Fruit fly (Drosophila melanogaster) whole organism, embryonic: ENCODE measurements around the gene isoQC.

Experiments used
- Asciz ChIP-seq: fragments of 200-800 bp; sonication (Bioruptor generic); optimal IDR thresholded peaks from 2 replicates; lab custom pipeline; 2017; ENCODE audit warnings: missing biosample characterization, mild to moderate bottlenecking, missing genetic modification characterization, missing genetic modification reagents
- B-H1 ChIP-seq: fragments of 200-800 bp; sonication (Bioruptor generic); IDR thresholded peaks from 3 replicates; pipeline ENCODE4 v1.3.6; 2022; ENCODE audit warnings: missing biosample characterization, missing genetic modification characterization
- C15 ChIP-seq: fragments of 200-800 bp; sonication (Bioruptor generic); IDR thresholded peaks from 3 replicates; pipeline ENCODE4 v1.3.6; 2022; ENCODE audit warnings: missing biosample characterization, missing genetic modification characterization
- CG10959 ChIP-seq: fragments of 200-800 bp; sonication (Bioruptor generic); IDR thresholded peaks from 2 replicates; pipeline ENCODE4 v1.3.6; 2022; ENCODE audit warnings: missing biosample characterization, missing genetic modification characterization
- CG11085 ChIP-seq: fragments of 200-800 bp; sonication (Bioruptor generic); IDR thresholded peaks from 2 replicates; pipeline ENCODE4 v1.3.6; 2022; ENCODE audit warnings: missing biosample characterization, missing genetic modification characterization
- CG17328 ChIP-seq: fragments of 200-800 bp; sonication (Bioruptor generic); IDR thresholded peaks from 2 replicates; pipeline ENCODE4 v1.3.6; 2022; ENCODE audit warnings: missing biosample characterization, missing genetic modification characterization
- CG17829 ChIP-seq: fragments of 200-800 bp; optimal IDR thresholded peaks from 2 replicates; lab custom pipeline; 2019; ENCODE audit warnings: missing biosample characterization, mild to moderate bottlenecking, missing genetic modification characterization, moderate library complexity
- CG2129 ChIP-seq: fragments of 200-800 bp; sonication (Bioruptor generic); IDR thresholded peaks from 2 replicates; pipeline ENCODE4 v1.3.6; 2022; ENCODE audit warnings: missing biosample characterization, missing genetic modification characterization; ENCODE audit not compliant: partially characterized antibody
- CG31224 ChIP-seq: fragments of 200-800 bp; sonication (Bioruptor generic); IDR thresholded peaks from 2 replicates; pipeline ENCODE4 v1.3.6; 2022; ENCODE audit warnings: missing biosample characterization, missing genetic modification characterization
- CG4282 ChIP-seq: fragments of 200-800 bp; sonication (Bioruptor generic); optimal IDR thresholded peaks from 2 replicates; lab custom pipeline; 2016; ENCODE audit warnings: missing biosample characterization, missing genetic modification characterization
- CG6813 ChIP-seq: fragments of 200-800 bp; sonication (Bioruptor generic); optimal IDR thresholded peaks from 2 replicates; lab custom pipeline; 2017; ENCODE audit warnings: missing biosample characterization, missing genetic modification characterization, mild to moderate bottlenecking, moderate library complexity, missing genetic modification reagents
- CG7786 ChIP-seq: fragments of 200-800 bp; sonication (Bioruptor generic); optimal IDR thresholded peaks from 2 replicates; lab custom pipeline; 2016; ENCODE audit warnings: missing biosample characterization, missing genetic modification characterization
- CG9727 ChIP-seq: fragments of 200-800 bp; sonication (Bioruptor generic); optimal IDR thresholded peaks from 3 replicates; lab custom pipeline; 2017; ENCODE audit warnings: missing biosample characterization, mild to moderate bottlenecking, missing genetic modification characterization
- CG9932 ChIP-seq: fragments of 200-800 bp; sonication (Bioruptor generic); IDR thresholded peaks from 2 replicates; pipeline ENCODE4 v1.3.6; 2022; ENCODE audit warnings: missing biosample characterization, missing genetic modification characterization
- D19B ChIP-seq: fragments of 200-800 bp; sonication (Bioruptor generic); optimal IDR thresholded peaks from 2 replicates; lab custom pipeline; 2017; ENCODE audit warnings: missing biosample characterization, mild to moderate bottlenecking, missing genetic modification characterization
- GATAe ChIP-seq: fragments of 200-800 bp; sonication (Bioruptor generic); conservative IDR thresholded peaks from 2 replicates; pipeline ENCODE4 v1.3.6; 2022; ENCODE audit warnings: missing biosample characterization, missing genetic modification characterization
- HLH3B ChIP-seq: fragments of 200-800 bp; sonication (Bioruptor generic); IDR thresholded peaks from 2 replicates; pipeline ENCODE4 v1.3.6; 2022; ENCODE audit warnings: missing biosample characterization, missing genetic modification characterization
- HLH4C ChIP-seq: fragments of 200-800 bp; sonication (Bioruptor generic); IDR thresholded peaks from 3 replicates; pipeline ENCODE4 v1.3.6; 2022; ENCODE audit warnings: missing biosample characterization, missing genetic modification characterization; ENCODE audit not compliant: partially characterized antibody
- Hey ChIP-seq: fragments of 200-800 bp; sonication (Bioruptor generic); optimal IDR thresholded peaks from 3 replicates; lab custom pipeline; 2018; ENCODE audit warnings: missing biosample characterization, mild to moderate bottlenecking, missing genetic modification characterization
- Neu2 ChIP-seq: fragments of 200-800 bp; sonication (Bioruptor generic); optimal IDR thresholded peaks from 3 replicates; lab custom pipeline; 2016; ENCODE audit warnings: missing biosample characterization, missing genetic modification characterization, borderline replicate concordance
- NfI ChIP-seq: fragments of 200-800 bp; sonication (Bioruptor generic); optimal IDR thresholded peaks from 3 replicates; lab custom pipeline; 2018; ENCODE audit warnings: missing biosample characterization, mild to moderate bottlenecking, missing genetic modification characterization, moderate library complexity
- Opbp ChIP-seq: fragments of 200-800 bp; sonication (Bioruptor generic); IDR thresholded peaks from 3 replicates; pipeline ENCODE4 v1.3.6; 2022; ENCODE audit warnings: missing biosample characterization, missing genetic modification characterization; ENCODE audit not compliant: partially characterized antibody
- Side ChIP-seq: fragments of 200-800 bp; sonication (Bioruptor generic); optimal IDR thresholded peaks from 2 replicates; lab custom pipeline; 2016; ENCODE audit warnings: missing biosample characterization, missing genetic modification characterization
- Xrp1 ChIP-seq: fragments of 200-800 bp; sonication (Bioruptor generic); IDR thresholded peaks from 2 replicates; pipeline ENCODE4 v1.3.6; 2022; ENCODE audit warnings: missing biosample characterization, missing genetic modification characterization
- abd-A ChIP-seq: fragments of 200-800 bp; sonication (Bioruptor generic); optimal IDR thresholded peaks from 3 replicates; lab custom pipeline; 2019; ENCODE audit warnings: missing biosample characterization, mild to moderate bottlenecking, missing genetic modification characterization, moderate library complexity
- ase ChIP-seq: fragments of 200-800 bp; sonication (Bioruptor generic); IDR thresholded peaks from 3 replicates; pipeline ENCODE4 v1.3.6; 2022; ENCODE audit warnings: missing biosample characterization, missing genetic modification characterization
- ato ChIP-seq: fragments of 200-800 bp; sonication (Bioruptor generic); IDR thresholded peaks from 2 replicates; pipeline ENCODE4 v1.3.6; 2022; ENCODE audit warnings: missing biosample characterization, missing genetic modification characterization; ENCODE audit not compliant: partially characterized antibody
- bab2 ChIP-seq: fragments of 200-800 bp; sonication (Bioruptor generic); optimal IDR thresholded peaks from 2 replicates; lab custom pipeline; 2016; ENCODE audit warnings: missing biosample characterization, missing genetic modification characterization
- bcd ChIP-seq: fragments of 200-800 bp; sonication (Bioruptor generic); optimal IDR thresholded peaks from 2 replicates; lab custom pipeline; 2017; ENCODE audit warnings: missing biosample characterization, mild to moderate bottlenecking, missing genetic modification characterization
- cg ChIP-seq: fragments of 200-800 bp; sonication (Bioruptor generic); optimal IDR thresholded peaks from 3 replicates; lab custom pipeline; 2019; ENCODE audit warnings: missing biosample characterization, mild to moderate bottlenecking, missing genetic modification characterization, moderate library complexity
- chif ChIP-seq, 2 experiments: fragments of 200-800 bp; sonication (Bioruptor generic); optimal IDR thresholded peaks; 3 replicates each; lab custom pipeline; 2016; ENCODE audit warnings: missing biosample characterization in 2 of 2, missing genetic modification characterization in 2 of 2
- fd64A ChIP-seq: fragments of 200-800 bp; sonication (Bioruptor generic); optimal IDR thresholded peaks from 3 replicates; lab custom pipeline; 2018; ENCODE audit warnings: missing biosample characterization, mild to moderate bottlenecking, missing genetic modification characterization
- gfzf ChIP-seq: fragments of 200-800 bp; sonication (Bioruptor generic); optimal IDR thresholded peaks from 2 replicates; lab custom pipeline; 2016; ENCODE audit warnings: missing biosample characterization, mild to moderate bottlenecking, missing genetic modification characterization, moderate library complexity
- grau ChIP-seq: fragments of 200-800 bp; optimal IDR thresholded peaks from 3 replicates; lab custom pipeline; 2019; ENCODE audit warnings: missing biosample characterization, mild to moderate bottlenecking, missing genetic modification characterization, moderate library complexity
- hb ChIP-seq: fragments of 200-800 bp; sonication (Bioruptor generic); IDR thresholded peaks from 3 replicates; pipeline ENCODE4 v1.3.6; 2022; ENCODE audit warnings: missing biosample characterization, missing genetic modification characterization; ENCODE audit not compliant: partially characterized antibody
- ind ChIP-seq: fragments of 200-800 bp; sonication (Bioruptor generic); optimal IDR thresholded peaks from 3 replicates; lab custom pipeline; 2016; ENCODE audit warnings: missing biosample characterization, missing genetic modification characterization
- mam ChIP-seq: fragments of 200-800 bp; sonication (Bioruptor generic); optimal IDR thresholded peaks from 3 replicates; lab custom pipeline; 2016; ENCODE audit warnings: missing biosample characterization, missing genetic modification characterization
- phol ChIP-seq: fragments of 200-800 bp; sonication (Bioruptor generic); optimal IDR thresholded peaks from 3 replicates; lab custom pipeline; 2018; ENCODE audit warnings: missing biosample characterization, mild to moderate bottlenecking, missing genetic modification characterization, moderate library complexity
- pnt ChIP-seq: fragments of 200-800 bp; sonication (Bioruptor generic); optimal IDR thresholded peaks from 3 replicates; lab custom pipeline; 2016; ENCODE audit warnings: missing biosample characterization, missing genetic modification characterization
- trh ChIP-seq: fragments of 200-800 bp; sonication (Bioruptor generic); optimal IDR thresholded peaks from 2 replicates; lab custom pipeline; 2016; ENCODE audit warnings: missing biosample characterization, missing genetic modification characterization
- usp ChIP-seq: fragments of >200 bp; optimal IDR thresholded peaks from 2 replicates; lab custom pipeline; 2017; ENCODE audit warnings: missing biosample characterization, missing genetic modification characterization
- vfl ChIP-seq: fragments of 200-800 bp; sonication (Bioruptor generic); optimal IDR thresholded peaks from 2 replicates; lab custom pipeline; 2016; ENCODE audit warnings: missing biosample characterization, missing genetic modification characterization
- yki ChIP-seq: fragments of >200 bp; optimal IDR thresholded peaks from 3 replicates; lab custom pipeline; 2018
- zen2 ChIP-seq: fragments of 200-800 bp; sonication (Bioruptor generic); IDR thresholded peaks from 3 replicates; pipeline ENCODE4 v1.3.6; 2022; ENCODE audit warnings: missing biosample characterization, missing genetic modification characterization; ENCODE audit not compliant: partially characterized antibody

Gene isoQC

DNA sequence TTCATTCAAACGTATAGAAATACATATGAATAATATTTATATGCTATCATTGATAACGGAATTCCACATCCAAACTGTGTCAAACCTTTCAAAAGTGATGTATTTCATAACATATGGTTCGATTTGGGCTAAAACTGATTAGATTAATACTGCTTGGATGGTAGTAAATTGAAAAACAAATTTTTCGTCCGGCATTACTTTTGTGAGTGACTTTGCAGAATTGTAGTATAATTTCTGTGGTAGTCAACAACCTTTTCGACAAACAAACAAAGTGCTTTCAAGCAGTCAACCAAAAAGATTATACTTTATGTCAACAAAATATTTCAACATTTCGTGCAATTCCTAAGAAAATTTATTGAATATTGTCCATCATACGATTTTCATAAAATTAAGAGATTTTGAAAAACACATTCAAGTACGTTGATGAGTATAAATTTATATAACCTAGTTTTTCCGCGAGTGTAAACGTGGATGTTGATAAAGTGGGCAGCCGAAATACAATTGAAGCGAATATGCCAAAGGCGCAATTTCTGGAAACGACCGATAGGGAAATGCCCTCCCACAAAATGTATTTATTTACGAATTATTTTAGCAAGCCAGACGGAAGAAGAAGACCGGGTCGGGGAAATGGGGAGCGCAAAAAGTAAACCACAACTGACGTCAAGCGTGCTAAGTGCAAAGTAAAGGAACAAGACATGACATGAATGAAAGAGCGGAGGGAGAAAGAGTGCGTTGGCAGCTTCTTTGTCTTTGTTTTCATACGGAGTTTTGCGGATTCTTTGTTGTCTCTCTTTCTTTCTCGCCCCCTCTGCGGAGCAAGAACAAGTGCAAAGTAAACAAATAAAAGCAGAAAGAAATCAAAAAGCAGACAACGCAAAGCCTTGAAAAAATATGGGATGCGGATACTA lies 43.9 kb downstream of the isoQC start (continued):
- no peak for TF ChIP-seq CG31224 (GFP tag; lab: Robert Waterston, UW)
- peak; percentile 17 for TF ChIP-seq Side (GFP tag; lab: Kevin White, UChicago)
- no peak for TF ChIP-seq Neu2 (GFP tag; lab: Kevin White, UChicago)
- TF ChIP-seq HLH3B (GFP tag; lab: Robert Waterston, UW), result no peak
- peak; percentile 51 for TF ChIP-seq CG7786 (GFP tag; lab: Kevin White, UChicago)
- no peak for TF ChIP-seq Hey (tag; lab: Kevin White, UChicago)
- TF ChIP-seq vfl, result no peak
- no peak for TF ChIP-seq CG10959 (GFP tag; lab: Robert Waterston, UW)
- TF ChIP-seq bab2 (GFP tag; lab: Kevin White, UChicago), result peak; percentile 56
- TF ChIP-seq fd64A (GFP tag; lab: Kevin White, UChicago), result no peak
- TF ChIP-seq Xrp1 (GFP tag; lab: Robert Waterston, UW), result peak; percentile 38; the same call in 1 of the 2 replicates
- no peak for TF ChIP-seq ase (GFP tag; lab: Robert Waterston, UW)
- TF ChIP-seq CG11085 (GFP tag; lab: Robert Waterston, UW), result no peak
- peak; percentile 44 for TF ChIP-seq NfI (GFP tag; lab: Kevin White, UChicago)
- TF ChIP-seq CG9932 (GFP tag; lab: Robert Waterston, UW), result peak; percentile 52
- TF ChIP-seq zen2 (GFP tag; lab: Robert Waterston, UW), result no peak
- TF ChIP-seq D19B, result no peak
- peak; percentile 31 for TF ChIP-seq phol (tag; lab: Kevin White, UChicago)
- TF ChIP-seq ind (GFP tag; lab: Kevin White, UChicago), result peak; percentile 8
- TF ChIP-seq hb (GFP tag; lab: Robert Waterston, UW), result no peak
- peak; percentile 49 for TF ChIP-seq grau (tag; lab: Kevin White, UChicago)
- no peak for TF ChIP-seq abd-A (tag; lab: Kevin White, UChicago)
- no peak for TF ChIP-seq cg (GFP tag; lab: Kevin White, UChicago)
- TF ChIP-seq CG4282 (GFP tag; lab: Kevin White, UChicago), result no peak
- TF ChIP-seq HLH4C (GFP tag; lab: Robert Waterston, UW), result no peak
- TF ChIP-seq GATAe (GFP tag; lab: Robert Waterston, UW), result no peak
- peak in 1 of 2 experiments; percentile 7 for TF ChIP-seq chif (GFP tag; optimal IDR thresholded peaks at IDR 0.05; lab: Kevin White, UChicago)
- TF ChIP-seq mam (GFP tag; lab: Kevin White, UChicago), result peak; percentile 37
- TF ChIP-seq ato (GFP tag; lab: Robert Waterston, UW), result no peak
- TF ChIP-seq bcd, result peak; percentile 13
- TF ChIP-seq pnt (GFP tag; lab: Kevin White, UChicago), result no peak
- no peak for TF ChIP-seq C15 (GFP tag; lab: Robert Waterston, UW)
- TF ChIP-seq CG17829 (tag; lab: Kevin White, UChicago), result no peak
- no peak for TF ChIP-seq trh (GFP tag; lab: Kevin White, UChicago)
- TF ChIP-seq Asciz, result no peak
- no peak for TF ChIP-seq CG2129 (GFP tag; lab: Robert Waterston, UW)
- TF ChIP-seq CG9727 (GFP tag; lab: Kevin White, UChicago), result peak; percentile 13
- TF ChIP-seq CG6813 (GFP tag; lab: Kevin White, UChicago), result peak; percentile 22
- no peak for TF ChIP-seq usp (GFP tag; lab: Kevin White, UChicago)
- TF ChIP-seq Opbp (GFP tag; lab: Robert Waterston, UW), result no peak
- no peak for TF ChIP-seq gfzf (GFP tag; lab: Kevin White, UChicago)
- TF ChIP-seq B-H1 (GFP tag; lab: Robert Waterston, UW), result no peak
- 0 out of 2 replicates have a peak, but pooled peaks have one; percentile 29 for TF ChIP-seq CG17328 (GFP tag; lab: Robert Waterston, UW)
- no peak for TF ChIP-seq yki (lab: Kevin White, UChicago)
